Worm (Caenorhabditis elegans): ENCODE results near the gene cyp-35C1.

cyp-35C1 gene

DNA sequence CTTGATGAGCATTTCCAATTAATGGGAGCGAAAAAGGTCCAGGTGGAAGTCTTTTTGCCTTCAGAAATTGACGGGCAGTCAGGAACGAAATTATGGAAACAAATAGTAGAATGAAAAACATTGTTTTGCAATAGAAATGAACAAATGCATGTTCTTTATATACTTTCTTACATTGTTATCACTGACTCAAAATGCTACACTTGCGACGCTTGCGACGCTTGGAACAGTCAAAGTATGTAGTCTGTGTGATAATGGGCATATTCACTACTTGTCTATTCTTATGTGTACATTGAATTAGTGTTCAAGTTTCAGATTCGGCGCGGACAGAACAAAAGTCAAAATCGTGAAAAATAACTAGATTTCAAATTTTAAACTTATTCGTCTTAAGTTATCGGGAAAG lies at the start of gene cyp-35C1:
cyp-35C1 (minus strand) TSS at position 132 of the 400 bp plus-strand sequence.
- TF ChIP-seq fos-1 (tag; optimal IDR thresholded peaks at IDR 0.05) (peak; percentile 5), mab-5 (tag; optimal IDR thresholded peaks at IDR 0.05) (no peak), sma-9 (GFP tag; optimal IDR thresholded peaks at IDR 0.05) (peak; percentile 34), sma-9 (tag; optimal IDR thresholded peaks at IDR 0.05) (no peak)

DNA sequence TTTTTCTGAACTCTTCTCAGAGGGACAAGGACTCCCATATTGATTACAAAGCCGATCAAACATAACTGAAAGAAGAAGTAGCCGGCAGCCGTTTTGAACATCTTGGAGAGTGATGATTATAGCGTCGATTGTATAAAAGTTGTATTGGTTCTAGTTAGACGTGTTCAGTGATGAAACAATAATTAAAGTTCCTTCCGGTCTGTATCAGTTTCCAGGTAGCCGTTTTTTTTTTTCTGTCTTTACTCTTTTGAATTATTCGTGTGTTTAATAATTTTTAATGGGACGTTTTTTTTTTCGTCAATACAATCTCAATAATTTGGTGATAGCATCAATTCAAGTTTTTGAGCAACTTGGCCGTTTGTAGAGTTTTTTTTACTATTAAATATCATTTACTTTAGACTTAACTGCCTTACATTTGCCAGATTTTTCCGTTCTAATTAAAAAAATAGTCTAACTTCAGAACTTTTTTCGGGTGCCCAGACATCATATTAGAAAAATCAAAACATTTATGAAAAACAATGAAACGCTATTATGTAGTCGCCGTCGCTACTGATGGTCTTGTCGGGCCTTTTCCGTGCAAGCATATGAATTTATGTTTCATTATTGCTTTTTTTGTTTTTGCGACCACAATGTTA lies 48.2 kb upstream of the cyp-35C1 start, which contains the start of the genes srx-10 and clec-226:
srx-10 (minus strand) TSS at position 101 of the 635 bp plus-strand sequence.
clec-226 (plus strand) TSS at position 585 of the 635 bp plus-strand sequence.
- TF ChIP-seq ztf-1 (GFP tag; conservative IDR thresholded peaks at IDR 0.05): no peak
- no peak for TF ChIP-seq unc-62 (GFP tag; optimal IDR thresholded peaks at IDR 0.05)
- no peak for TF ChIP-seq egl-27 (tag; optimal IDR thresholded peaks at IDR 0.05)
- TF ChIP-seq lsy-2 (tag; optimal IDR thresholded peaks at IDR 0.05): no peak
- no peak for TF ChIP-seq ztf-4 (tag; optimal IDR thresholded peaks at IDR 0.05)
- TF ChIP-seq nhr-6 (tag; optimal IDR thresholded peaks at IDR 0.05): no peak
- TF ChIP-seq ceh-16 (tag; optimal IDR thresholded peaks at IDR 0.05): no peak
- no peak for TF ChIP-seq unc-39 (tag; optimal IDR thresholded peaks at IDR 0.05)
- TF ChIP-seq nhr-21 (tag; optimal IDR thresholded peaks at IDR 0.05): no peak
- no peak for TF ChIP-seq nhr-12 (tag; optimal IDR thresholded peaks at IDR 0.05)
- TF ChIP-seq dmd-4 (tag; optimal IDR thresholded peaks at IDR 0.05): no peak
- no peak for TF ChIP-seq fos-1 (tag; optimal IDR thresholded peaks at IDR 0.05)
- no peak for TF ChIP-seq blmp-1 (tag; optimal IDR thresholded peaks at IDR 0.05; ENCODE audit: insufficient read depth)
- no peak for TF ChIP-seq nhr-237 (tag; optimal IDR thresholded peaks at IDR 0.05)

DNA sequence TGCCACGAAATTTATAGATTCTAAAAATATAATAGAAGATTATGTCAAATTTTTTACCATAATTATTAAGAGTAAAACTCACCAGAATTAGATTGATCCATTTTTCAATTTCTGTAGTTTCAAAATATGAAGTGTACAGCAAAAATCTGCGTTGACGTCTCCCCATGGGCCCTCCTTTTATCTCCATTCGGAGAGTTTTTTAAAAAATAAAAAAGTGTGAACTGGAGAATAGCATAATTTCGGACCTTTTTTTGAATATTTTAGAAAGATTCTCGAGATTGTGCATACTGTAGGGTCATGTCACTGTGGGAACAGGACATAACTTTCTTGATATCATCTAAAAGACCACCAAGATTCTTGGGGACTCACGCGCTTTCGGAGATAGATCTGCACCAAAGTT lies 43.8 kb upstream of the cyp-35C1 start, which contains the start of gene dpr-1:
dpr-1 (minus strand) TSS at position 101 of the 400 bp plus-strand sequence.
- TF ChIP-seq mbf-1 (tag; optimal IDR thresholded peaks at IDR 0.05) (no peak), R02D3.7 (tag; optimal IDR thresholded peaks at IDR 0.05) (no peak), ceh-16 (tag; optimal IDR thresholded peaks at IDR 0.05) (no peak), ceh-82 (tag; optimal IDR thresholded peaks at IDR 0.05) (no peak), lin-39 (tag; optimal IDR thresholded peaks at IDR 0.05) (no peak), nhr-25 (tag; optimal IDR thresholded peaks at IDR 0.05) (no peak), nhr-11 (tag; optimal IDR thresholded peaks at IDR 0.05) (no peak), ZK546.5 (tag; optimal IDR thresholded peaks at IDR 0.05) (no peak), nhr-10 (tag; optimal IDR thresholded peaks at IDR 0.05) (no peak), Y55F3AM.14 (GFP tag; optimal IDR thresholded peaks at IDR 0.05) (no peak), fos-1 (tag; optimal IDR thresholded peaks at IDR 0.05) (no peak), sma-9 (GFP tag; optimal IDR thresholded peaks at IDR 0.05) (no peak), sma-9 (tag; optimal IDR thresholded peaks at IDR 0.05) (no peak), zag-1 (tag; optimal IDR thresholded peaks at IDR 0.05) (no peak), unc-62 (GFP tag; optimal IDR thresholded peaks at IDR 0.05) (no peak), unc-39 (tag; optimal IDR thresholded peaks at IDR 0.05) (no peak), C34F6.9 (tag; optimal IDR thresholded peaks at IDR 0.05) (no peak)

DNA sequence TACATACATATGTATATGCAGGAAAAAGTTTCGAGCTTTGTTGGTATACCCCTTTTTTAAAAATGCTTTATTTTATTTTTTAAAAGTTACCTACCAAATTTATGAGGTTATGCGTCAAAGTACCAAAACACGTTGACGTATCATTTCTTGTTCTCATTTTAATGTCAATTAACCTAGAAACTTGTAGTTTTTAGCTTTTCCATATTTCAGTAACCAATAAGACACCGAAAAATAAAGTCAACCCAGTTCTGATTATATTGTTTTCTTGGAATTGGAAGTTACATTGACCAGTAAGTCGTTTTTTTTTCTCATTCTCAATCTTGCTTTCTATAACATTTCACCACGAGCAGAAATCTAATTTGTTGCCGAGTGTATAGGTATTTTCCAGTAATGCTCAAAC lies 38.6 kb upstream of the cyp-35C1 start, which contains the start of gene srw-145:
srw-145 (plus strand) TSS at position 301 of the 400 bp plus-strand sequence.
- TF ChIP-seq R02D3.7 (tag; optimal IDR thresholded peaks at IDR 0.05) (no peak), egl-27 (tag; optimal IDR thresholded peaks at IDR 0.05) (no peak), nhr-77 (tag; optimal IDR thresholded peaks at IDR 0.05) (no peak), nhr-12 (tag; optimal IDR thresholded peaks at IDR 0.05) (peak; percentile 3), alr-1 (tag; optimal IDR thresholded peaks at IDR 0.05) (no peak), nhr-21 (tag; optimal IDR thresholded peaks at IDR 0.05) (peak; percentile 41), peb-1 (tag; optimal IDR thresholded peaks at IDR 0.05) (no peak), unc-39 (tag; optimal IDR thresholded peaks at IDR 0.05) (no peak), ztf-11 (tag; optimal IDR thresholded peaks at IDR 0.05) (no peak)

DNA sequence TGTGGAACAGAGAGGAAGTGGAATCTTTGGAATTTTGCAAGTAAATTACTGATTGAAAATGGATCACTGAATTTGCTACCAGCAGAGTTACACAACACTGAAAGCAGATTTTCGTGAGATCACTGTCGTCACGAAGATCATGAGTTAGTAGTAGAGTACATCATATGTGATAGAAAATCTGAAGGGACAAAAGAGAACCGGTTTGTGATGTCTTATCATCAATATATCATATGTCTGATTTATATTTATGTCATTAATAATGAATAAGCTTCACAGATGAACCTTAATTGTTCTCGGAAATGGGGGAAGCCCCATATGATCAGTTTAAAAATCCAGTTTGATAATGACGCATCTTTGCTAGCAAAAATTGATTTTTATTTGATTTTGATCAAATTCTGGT lies 37.8 kb upstream of the cyp-35C1 start:
- TF ChIP-seq nhr-21 (tag; optimal IDR thresholded peaks at IDR 0.05) (peak; percentile 45), fos-1 (tag; optimal IDR thresholded peaks at IDR 0.05) (no peak), nhr-25 (tag; optimal IDR thresholded peaks at IDR 0.05) (peak; percentile 60)

DNA sequence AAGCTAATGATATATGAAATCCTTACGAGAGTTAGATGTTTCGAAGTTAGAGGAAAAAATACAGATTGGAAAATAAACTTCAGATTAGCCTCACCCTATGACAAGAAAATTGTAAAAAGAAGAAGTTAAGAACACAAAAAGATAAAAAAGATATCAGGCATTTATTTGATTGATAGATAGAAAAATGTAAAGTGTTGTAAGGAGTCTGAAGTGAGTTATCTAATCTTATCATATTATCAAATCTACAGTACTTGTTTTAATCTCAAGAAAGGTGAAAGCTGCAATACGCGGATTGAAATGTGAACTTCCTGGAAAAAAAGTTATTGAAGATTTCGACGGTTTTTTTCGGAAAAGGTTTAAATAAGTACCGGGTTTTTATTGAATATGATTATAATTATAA lies 37.1 kb upstream of the cyp-35C1 start:
- no peak for TF ChIP-seq nhr-77 (tag; optimal IDR thresholded peaks at IDR 0.05)
- TF ChIP-seq lin-11 (tag; optimal IDR thresholded peaks at IDR 0.05): no peak
- no peak for TF ChIP-seq nhr-6 (tag; optimal IDR thresholded peaks at IDR 0.05)

All from whole organism, L2 larva.